Worm (Caenorhabditis elegans): ENCODE results near the gene epg-4.

DNA sequence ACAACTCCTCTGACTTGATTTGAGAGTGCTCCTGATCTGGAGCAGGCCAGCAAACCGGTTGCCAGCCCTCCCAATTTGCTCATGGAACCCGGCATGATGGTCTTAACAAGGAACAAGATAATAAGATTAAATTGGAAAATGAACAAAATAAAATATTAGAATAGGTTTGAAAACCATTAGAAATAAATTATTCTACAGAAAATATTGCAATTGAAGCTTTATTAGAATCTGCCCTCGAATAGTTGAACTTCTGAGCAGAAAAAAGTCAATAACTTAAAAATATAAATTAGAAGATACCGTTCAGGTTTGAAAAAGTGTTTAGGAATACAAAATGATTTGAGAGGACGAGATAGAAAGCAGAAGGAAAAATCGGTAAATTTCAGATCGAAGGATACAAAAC is 23.3 kb upstream of the epg-4 start, which contains the start of gene nuo-4:
- TF ChIP-seq unc-130 (GFP tag; optimal IDR thresholded peaks at IDR 0.05) (no peak), skn-1 (tag; optimal IDR thresholded peaks at IDR 0.05) (no peak), lin-29 (GFP tag; IDR thresholded peaks at IDR 0.05) (no peak), ceh-28 (tag; optimal IDR thresholded peaks at IDR 0.05) (no peak), nhr-76 (tag; optimal IDR thresholded peaks at IDR 0.05) (no peak), ZK546.5 (tag; optimal IDR thresholded peaks at IDR 0.05) (no peak), lin-39 (tag; optimal IDR thresholded peaks at IDR 0.05) (no peak), ces-1 (GFP tag; optimal IDR thresholded peaks at IDR 0.05) (no peak), jun-1 (tag; optimal IDR thresholded peaks at IDR 0.05) (no peak), ctbp-1 (GFP tag; IDR thresholded peaks at IDR 0.05) (no peak)
